Fruit fly (Drosophila melanogaster): ENCODE measurements around the gene Grp170.

The Grp170 gene

dm6 chrX:2297428-2298200 lies 22.7 kb upstream of the Grp170 start (continued):
- TF ChIP-seq toy (GFP tag; IDR thresholded peaks at IDR 0.05) (peak; percentile 93), HLH3B (GFP tag; IDR thresholded peaks at IDR 0.05) (peak; percentile 99), CG18764 (GFP tag; optimal IDR thresholded peaks at IDR 0.05) (peak; percentile 98), CG1529 (GFP tag; optimal IDR thresholded peaks at IDR 0.05) (peak; percentile 99), Ravus (GFP tag; IDR thresholded peaks at IDR 0.05) (peak; percentile 96), tap (tag; optimal IDR thresholded peaks at IDR 0.05) (peak; percentile 99), Blimp-1 (GFP tag; optimal IDR thresholded peaks at IDR 0.05) (peak; percentile 98), Spps (tag; optimal IDR thresholded peaks at IDR 0.05) (peak; percentile 94), ind (GFP tag; optimal IDR thresholded peaks at IDR 0.05) (peak; percentile 99), Oli (tag; optimal IDR thresholded peaks at IDR 0.05) (peak; percentile 99), CG1024 (GFP tag; IDR thresholded peaks at IDR 0.05) (peak; percentile 96), ara (GFP tag; IDR thresholded peaks at IDR 0.05) (peak; percentile 98), kay (GFP tag; optimal IDR thresholded peaks at IDR 0.05) (peak; percentile 97), Doc2 (GFP tag; IDR thresholded peaks at IDR 0.05) (peak; percentile 91), dmrt11E (tag; optimal IDR thresholded peaks at IDR 0.05) (peak; percentile 93), CG15011 (GFP tag; optimal IDR thresholded peaks at IDR 0.05) (peak; percentile 96), Elba2 (GFP tag; optimal IDR thresholded peaks at IDR 0.05) (peak; percentile 65), CG17385 (GFP tag; optimal IDR thresholded peaks at IDR 0.05) (peak; percentile 97), salm (tag; optimal IDR thresholded peaks at IDR 0.05) (peak; percentile 98), maf-S (GFP tag; optimal IDR thresholded peaks at IDR 0.05) (peak; percentile 98), CG12219 (GFP tag; optimal IDR thresholded peaks at IDR 0.05) (peak; percentile 99), Optix (GFP tag; IDR thresholded peaks at IDR 0.05) (peak; percentile 99), CG8359 (GFP tag; optimal IDR thresholded peaks at IDR 0.05; ENCODE audit: borderline replicate concordance) (peak; percentile 94), hb (GFP tag; IDR thresholded peaks at IDR 0.05; ENCODE audit: partially characterized antibody) (no peak), CG8478 (optimal IDR thresholded peaks at IDR 0.05) (no peak), dati (GFP tag; IDR thresholded peaks at IDR 0.05) (peak; percentile 96), gcm2 (GFP tag; optimal IDR thresholded peaks at IDR 0.05) (peak; percentile 96), Kr (GFP tag; optimal IDR thresholded peaks at IDR 0.05) (peak; percentile 59), Gug (GFP tag; IDR thresholded peaks at IDR 0.05) (peak; percentile 99), CG7963 (GFP tag; IDR thresholded peaks at IDR 0.05; ENCODE audit: partially characterized antibody) (no peak), ham (GFP tag; IDR thresholded peaks at IDR 0.05) (peak; percentile 87), CG6689 (GFP tag; IDR thresholded peaks at IDR 0.05) (peak; percentile 98), CG6175 (GFP tag; IDR thresholded peaks at IDR 0.05) (peak; percentile 95), CG4820 (GFP tag; optimal IDR thresholded peaks at IDR 0.05) (peak; percentile 98), CG3726 (GFP tag; IDR thresholded peaks at IDR 0.05) (peak; percentile 97), peb (GFP tag; IDR thresholded peaks at IDR 0.05) (peak; percentile 97), Oaz (GFP tag; IDR thresholded peaks at IDR 0.05) (peak; percentile 95), kah (GFP tag; optimal IDR thresholded peaks at IDR 0.05) (peak; percentile 95), mirr (GFP tag; optimal IDR thresholded peaks at IDR 0.05) (peak; percentile 90), CG7271 (tag; optimal IDR thresholded peaks at IDR 0.05) (peak; percentile 85), GATAe (GFP tag; conservative IDR thresholded peaks at IDR 0.05) (peak; percentile 83), MESR4 (GFP tag; optimal IDR thresholded peaks at IDR 0.05) (peak; percentile 78), rib (GFP tag; IDR thresholded peaks at IDR 0.05) (peak; percentile 94), Dref (GFP tag; IDR thresholded peaks at IDR 0.05) (peak; percentile 41; the same call in 1 of the 2 replicates), btn (GFP tag; optimal IDR thresholded peaks at IDR 0.05) (peak; percentile 98), Dfd (GFP tag; optimal IDR thresholded peaks at IDR 0.05) (no peak), CoRest (tag; optimal IDR thresholded peaks at IDR 0.05) (peak; percentile 98), CG9817 (tag; optimal IDR thresholded peaks at IDR 0.05) (peak; percentile 98), Jarid2 (GFP tag; optimal IDR thresholded peaks at IDR 0.05) (peak; percentile 88), lilli (GFP tag; optimal IDR thresholded peaks at IDR 0.05) (peak; percentile 99)

All from whole organism, embryonic.